Worm (Caenorhabditis elegans) whole organism, mixed stage, embryonic: ENCODE measurements around the gene K06B4.15.

ENCODE experiments used
- bed-3 ChIP-seq: fragments of 200-800 bp; sonication (Bioruptor generic); optimal IDR thresholded peaks from 3 replicates; lab custom pipeline; 2018; ENCODE audit warnings: mild to moderate bottlenecking, missing genetic modification characterization, moderate library complexity, missing compliant biosample characterization
- blmp-1 ChIP-seq: fragments of 150-350 bp; optimal IDR thresholded peaks from 2 replicates; lab custom pipeline; 2014; ENCODE audit warnings: missing biosample characterization, missing genetic modification characterization
- ceh-39 ChIP-seq: fragments of 150-350 bp; optimal IDR thresholded peaks from 2 replicates; lab custom pipeline; 2014; ENCODE audit warnings: missing biosample characterization, missing genetic modification characterization
- ceh-43 ChIP-seq: fragments of 200-800 bp; sonication (Bioruptor generic); optimal IDR thresholded peaks from 2 replicates; lab custom pipeline; 2018; ENCODE audit warnings: mild to moderate bottlenecking, missing genetic modification characterization, moderate library complexity, missing compliant biosample characterization
- ceh-83 ChIP-seq: fragments of 200-800 bp; sonication (Bioruptor generic); optimal IDR thresholded peaks from 2 replicates; lab custom pipeline; 2018; ENCODE audit warnings: mild to moderate bottlenecking, missing genetic modification characterization, missing compliant biosample characterization
- ces-1 ChIP-seq: fragments of 150-350 bp; optimal IDR thresholded peaks from 2 replicates; lab custom pipeline; 2014; ENCODE audit warnings: missing biosample characterization, missing genetic modification reagents, missing genetic modification characterization
- cnd-1 ChIP-seq: fragments of 200-800 bp; sonication (Bioruptor generic); optimal IDR thresholded peaks from 2 replicates; lab custom pipeline; 2018; ENCODE audit warnings: mild to moderate bottlenecking, missing genetic modification characterization, missing compliant biosample characterization
- drap-1 ChIP-seq: fragments of 200-800 bp; sonication (Bioruptor generic); optimal IDR thresholded peaks from 3 replicates; lab custom pipeline; 2018; ENCODE audit warnings: mild to moderate bottlenecking, missing genetic modification characterization, missing compliant biosample characterization
- elt-1 ChIP-seq: sonication (generic microtip); optimal IDR thresholded peaks from 2 replicates; lab custom pipeline; 2017; ENCODE audit warnings: missing genetic modification characterization, mild to moderate bottlenecking, missing compliant biosample characterization, antibody characterized with exemption, moderate library complexity, borderline replicate concordance; ENCODE audit not compliant: insufficient read depth
- elt-3 ChIP-seq: fragments of 150-350 bp; optimal IDR thresholded peaks from 2 replicates; lab custom pipeline; 2014; ENCODE audit warnings: missing biosample characterization, missing genetic modification characterization
- ham-2 ChIP-seq: fragments of 200-800 bp; sonication (Bioruptor generic); optimal IDR thresholded peaks from 2 replicates; lab custom pipeline; 2018; ENCODE audit warnings: mild to moderate bottlenecking, missing genetic modification characterization, missing compliant biosample characterization
- hlh-1 ChIP-seq: fragments of 150-350 bp; optimal IDR thresholded peaks from 2 replicates; lab custom pipeline; 2014; ENCODE audit warnings: missing biosample characterization, missing genetic modification reagents, missing genetic modification characterization
- lin-13 ChIP-seq: fragments of 150-350 bp; optimal IDR thresholded peaks from 2 replicates; lab custom pipeline; 2014; ENCODE audit warnings: missing biosample characterization, missing genetic modification characterization
- lin-32 ChIP-seq: fragments of 200-800 bp; sonication (Bioruptor generic); optimal IDR thresholded peaks from 2 replicates; lab custom pipeline; 2018; ENCODE audit warnings: mild to moderate bottlenecking, missing genetic modification characterization, missing compliant biosample characterization
- mep-1 ChIP-seq: fragments of 150-350 bp; optimal IDR thresholded peaks from 2 replicates; lab custom pipeline; 2017; ENCODE audit warnings: missing biosample characterization, missing genetic modification reagents, missing genetic modification characterization, inconsistent platforms
- mls-2 ChIP-seq: sonication (generic microtip); optimal IDR thresholded peaks from 2 replicates; lab custom pipeline; 2016; ENCODE audit warnings: mild to moderate bottlenecking, missing genetic modification characterization, moderate library complexity, missing compliant biosample characterization
- nhr-12 ChIP-seq: fragments of 150-350 bp; optimal IDR thresholded peaks from 2 replicates; lab custom pipeline; 2014; ENCODE audit warnings: missing biosample characterization, missing genetic modification characterization
- nhr-2 ChIP-seq: fragments of 150-350 bp; optimal IDR thresholded peaks from 2 replicates; lab custom pipeline; 2014; ENCODE audit warnings: missing biosample characterization, missing genetic modification characterization
- nhr-28 ChIP-seq: fragments of 150-350 bp; optimal IDR thresholded peaks from 2 replicates; lab custom pipeline; 2014; ENCODE audit warnings: missing biosample characterization, missing genetic modification characterization
- nhr-76 ChIP-seq: sonication (generic microtip); optimal IDR thresholded peaks from 2 replicates; lab custom pipeline; 2017; ENCODE audit warnings: missing biosample characterization, missing genetic modification characterization
- pha-4 ChIP-seq: fragments of 150-350 bp; optimal IDR thresholded peaks from 2 replicates; lab custom pipeline; 2018; ENCODE audit warnings: missing biosample characterization, missing genetic modification reagents, missing genetic modification characterization
- sptf-1 ChIP-seq: sonication (generic microtip); optimal IDR thresholded peaks from 2 replicates; lab custom pipeline; 2017; ENCODE audit warnings: mild to moderate bottlenecking, missing genetic modification characterization, moderate library complexity, missing compliant biosample characterization
- tbx-8 ChIP-seq: fragments of 200-800 bp; sonication (Bioruptor generic); optimal IDR thresholded peaks from 2 replicates; lab custom pipeline; 2018; ENCODE audit warnings: mild to moderate bottlenecking, missing genetic modification characterization, moderate library complexity, missing compliant biosample characterization
- unc-120 ChIP-seq: sonication (generic microtip); optimal IDR thresholded peaks from 2 replicates; lab custom pipeline; 2017; ENCODE audit warnings: missing genetic modification characterization, missing compliant biosample characterization; ENCODE audit not compliant: poor library complexity, severe bottlenecking
- unc-62 ChIP-seq: fragments of 150-350 bp; optimal IDR thresholded peaks from 2 replicates; lab custom pipeline; 2014; ENCODE audit warnings: missing biosample characterization, missing genetic modification reagents, missing genetic modification characterization
- zip-8 ChIP-seq: fragments of 150-350 bp; optimal IDR thresholded peaks from 2 replicates; lab custom pipeline; 2014; ENCODE audit warnings: missing biosample characterization, missing genetic modification characterization
- ztf-11 ChIP-seq: fragments of 150-350 bp; optimal IDR thresholded peaks from 2 replicates; lab custom pipeline; 2014; ENCODE audit warnings: missing biosample characterization, missing genetic modification characterization

K06B4.15 gene

ce11 chrV:15647536-15648085, 22.6 kb upstream of the K06B4.15 start, which contains the start of the genes C55A1.7 and C55A1.6:
TSS of gene C55A1.7 (minus strand) at chrV:15647636.
TSS of gene C55A1.6 (plus strand) at chrV:15648035.
- peak; percentile 10 for TF ChIP-seq pha-4 (tag; lab: Kevin White, UChicago)

- TF ChIP-seq ces-1: no peak
- TF ChIP-seq ham-2: no peak
- no peak for TF ChIP-seq mls-2 (tag; lab: Kevin White, UChicago)
- no peak for TF ChIP-seq ceh-83 (GFP tag; lab: Kevin White, UChicago)
- TF ChIP-seq bed-3 (GFP tag; lab: Kevin White, UChicago): no peak
- no peak for TF ChIP-seq blmp-1 (tag; lab: Kevin White, UChicago)
- no peak for TF ChIP-seq zip-8 (tag; lab: Kevin White, UChicago)
- no peak for TF ChIP-seq ztf-11 (tag; lab: Kevin White, UChicago)
- TF ChIP-seq unc-120 (tag; lab: Kevin White, UChicago): no peak
- no peak for TF ChIP-seq drap-1
- no peak for TF ChIP-seq lin-32 (GFP tag; lab: Kevin White, UChicago)
- no peak for TF ChIP-seq nhr-2 (tag; lab: Kevin White, UChicago)
- no peak for TF ChIP-seq unc-62 (GFP tag; lab: Kevin White, UChicago)
Observed at ce11 chrV:15650167-15650566, 20.1 kb upstream of the K06B4.15 start, which contains the start of gene sru-42. TSS of gene sru-42 (plus strand) at chrV:15650467.

ce11 chrV:15652147-15652546, 18.1 kb upstream of the K06B4.15 start:
- TF ChIP-seq nhr-76 (no peak), ceh-39 (no peak), nhr-2 (tag; lab: Kevin White, UChicago) (no peak)

ce11 chrV:15654124-15654523, 16.1 kb upstream of the K06B4.15 start, which contains the start of gene F53E4.2:
TSS of gene F53E4.2 (plus strand) at chrV:15654424.
- no peak for TF ChIP-seq ceh-39
- TF ChIP-seq bed-3 (GFP tag; lab: Kevin White, UChicago): no peak
- no peak for TF ChIP-seq nhr-12
- TF ChIP-seq lin-13: no peak
- no peak for TF ChIP-seq hlh-1 (tag; lab: Kevin White, UChicago)
- TF ChIP-seq zip-8 (tag; lab: Kevin White, UChicago): no peak
- TF ChIP-seq unc-120 (tag; lab: Kevin White, UChicago): no peak
- no peak for TF ChIP-seq pha-4 (tag; lab: Kevin White, UChicago)
- no peak for TF ChIP-seq mls-2 (tag; lab: Kevin White, UChicago)

- peak; percentile 91 for TF ChIP-seq hlh-1 (tag; lab: Kevin White, UChicago)
- no peak for TF ChIP-seq blmp-1 (tag; lab: Kevin White, UChicago)
- no peak for TF ChIP-seq mep-1 (tag; lab: Kevin White, UChicago)
- no peak for TF ChIP-seq nhr-28 (tag; lab: Kevin White, UChicago)
- TF ChIP-seq lin-13: no peak
- no peak for TF ChIP-seq sptf-1 (tag; lab: Kevin White, UChicago)
- no peak for TF ChIP-seq ceh-39
- TF ChIP-seq elt-3 (tag; lab: Kevin White, UChicago): no peak
- TF ChIP-seq ham-2: no peak
Observed at ce11 chrV:15658262-15659060, 11.8 kb upstream of the K06B4.15 start.

- TF ChIP-seq ham-2 (peak; percentile 43), elt-1 (tag; lab: Kevin White, UChicago) (peak; percentile 94), blmp-1 (tag; lab: Kevin White, UChicago) (no peak)
Observed at ce11 chrV:15661003-15661402, 9.2 kb upstream of the K06B4.15 start.

- no peak for TF ChIP-seq drap-1
- TF ChIP-seq nhr-76: no peak
- TF ChIP-seq unc-120 (tag; lab: Kevin White, UChicago): no peak
- TF ChIP-seq pha-4 (tag; lab: Kevin White, UChicago): no peak
- TF ChIP-seq ceh-43 (GFP tag; lab: Kevin White, UChicago): no peak
- no peak for TF ChIP-seq cnd-1
- no peak for TF ChIP-seq ceh-39
- no peak for TF ChIP-seq hlh-1 (tag; lab: Kevin White, UChicago)
- TF ChIP-seq lin-13: no peak
- no peak for TF ChIP-seq tbx-8
Observed at ce11 chrV:15661580-15661979, 8.7 kb upstream of the K06B4.15 start.
